Worm (Caenorhabditis elegans): ENCODE measurements around the gene R01H10.4.

ce11 chrIII:10300078-10300477, 45.5 kb downstream of the R01H10.4 start, which contains the start of gene vglu-3:
- TF ChIP-seq tab-1 (GFP tag; IDR thresholded peaks at IDR 0.05) (no peak), cog-1 (tag; optimal IDR thresholded peaks at IDR 0.05) (no peak), ref-1 (GFP tag; conservative IDR thresholded peaks at IDR 0.05) (no peak), ztf-29 (GFP tag; IDR thresholded peaks at IDR 0.05) (no peak), T22C8.4 (GFP tag; IDR thresholded peaks at IDR 0.05) (no peak), flt-1 (GFP tag; IDR thresholded peaks at IDR 0.05) (no peak)
